Fruit fly (Drosophila melanogaster) whole organism, embryonic: Measurements from ENCODE around the gene PAN3.
A peak's percentile ranks its signal among the peaks of the same experiment; 100 is the strongest.

Experiments used
- Aef1 ChIP-seq: fragments of 200-800 bp; sonication (Bioruptor generic); IDR thresholded peaks from 3 replicates; pipeline ENCODE4 v1.3.6; 2022; ENCODE audit warnings: missing biosample characterization, missing genetic modification characterization
- CG10267 ChIP-seq: fragments of 200-800 bp; sonication (Bioruptor generic); optimal IDR thresholded peaks from 2 replicates; lab custom pipeline; 2018; ENCODE audit warnings: missing biosample characterization, mild to moderate bottlenecking, missing genetic modification characterization, moderate library complexity
- CG11093 ChIP-seq: fragments of 200-800 bp; sonication (Bioruptor generic); IDR thresholded peaks from 3 replicates; pipeline ENCODE4 v1.3.6; 2022; ENCODE audit warnings: missing biosample characterization, missing genetic modification characterization
- CG12155 ChIP-seq: fragments of 200-800 bp; sonication (Bioruptor generic); optimal IDR thresholded peaks from 3 replicates; lab custom pipeline; 2016; ENCODE audit warnings: missing biosample characterization, missing genetic modification characterization
- CG12219 ChIP-seq: fragments of 200-800 bp; sonication (Bioruptor generic); optimal IDR thresholded peaks from 3 replicates; lab custom pipeline; 2018; ENCODE audit warnings: missing biosample characterization, mild to moderate bottlenecking, missing genetic modification characterization
- CG12391 ChIP-seq: fragments of 200-800 bp; sonication (Bioruptor generic); optimal IDR thresholded peaks from 3 replicates; lab custom pipeline; 2018; ENCODE audit warnings: missing biosample characterization, mild to moderate bottlenecking, missing genetic modification characterization, moderate library complexity
- CG13123 ChIP-seq: fragments of 200-800 bp; sonication (Bioruptor generic); optimal IDR thresholded peaks from 2 replicates; lab custom pipeline; 2016; ENCODE audit warnings: missing biosample characterization, missing genetic modification characterization
- CG13424 ChIP-seq: fragments of 200-800 bp; sonication (Bioruptor generic); optimal IDR thresholded peaks from 2 replicates; lab custom pipeline; 2019; ENCODE audit warnings: missing biosample characterization, mild to moderate bottlenecking, missing genetic modification characterization, moderate library complexity
- CG14441 ChIP-seq: fragments of 200-800 bp; sonication (Bioruptor generic); IDR thresholded peaks from 2 replicates; pipeline ENCODE4 v1.3.6; 2022; ENCODE audit warnings: missing biosample characterization, missing genetic modification characterization
- CG15011 ChIP-seq: fragments of 200-800 bp; sonication (Bioruptor generic); optimal IDR thresholded peaks from 3 replicates; lab custom pipeline; 2018; ENCODE audit warnings: missing biosample characterization, mild to moderate bottlenecking, missing genetic modification characterization
- CG1602 ChIP-seq: fragments of 200-800 bp; sonication (Bioruptor generic); optimal IDR thresholded peaks from 3 replicates; lab custom pipeline; 2016; ENCODE audit warnings: missing biosample characterization, missing genetic modification characterization
- CG16815 ChIP-seq: fragments of 200-800 bp; sonication (Bioruptor generic); optimal IDR thresholded peaks from 3 replicates; lab custom pipeline; 2017; ENCODE audit warnings: missing biosample characterization, mild to moderate bottlenecking, missing genetic modification characterization
- CG17568 ChIP-seq: fragments of 200-800 bp; sonication (Bioruptor generic); optimal IDR thresholded peaks from 2 replicates; lab custom pipeline; 2018; ENCODE audit warnings: missing biosample characterization, mild to moderate bottlenecking, missing genetic modification characterization, moderate library complexity
- CG17829 ChIP-seq: fragments of 200-800 bp; optimal IDR thresholded peaks from 2 replicates; lab custom pipeline; 2019; ENCODE audit warnings: missing biosample characterization, mild to moderate bottlenecking, missing genetic modification characterization, moderate library complexity
- CG18011 ChIP-seq: fragments of 200-800 bp; sonication (Bioruptor generic); optimal IDR thresholded peaks from 2 replicates; lab custom pipeline; 2017; ENCODE audit warnings: missing biosample characterization, missing genetic modification characterization, mild to moderate bottlenecking, moderate library complexity, missing genotype
- CG18619 ChIP-seq: fragments of 200-800 bp; sonication (Bioruptor generic); optimal IDR thresholded peaks from 3 replicates; lab custom pipeline; 2017; ENCODE audit warnings: missing biosample characterization, mild to moderate bottlenecking, missing genetic modification characterization
- CG2199 ChIP-seq: fragments of 200-800 bp; sonication (Bioruptor generic); IDR thresholded peaks from 3 replicates; pipeline ENCODE4 v1.3.6; 2022; ENCODE audit warnings: missing biosample characterization, missing genetic modification characterization
- CG4404 ChIP-seq: fragments of 200-800 bp; sonication (Bioruptor generic); IDR thresholded peaks from 2 replicates; pipeline ENCODE4 v1.3.6; 2022; ENCODE audit warnings: missing biosample characterization, missing genetic modification characterization
- CG6689 ChIP-seq: fragments of 200-800 bp; sonication (Bioruptor generic); IDR thresholded peaks from 2 replicates; pipeline ENCODE4 v1.3.6; 2022; ENCODE audit warnings: missing biosample characterization, missing genetic modification characterization
- CG6765 ChIP-seq: fragments of 200-800 bp; sonication (Bioruptor generic); optimal IDR thresholded peaks from 3 replicates; lab custom pipeline; 2017; ENCODE audit warnings: missing biosample characterization, mild to moderate bottlenecking, missing genetic modification characterization
- CG7928 ChIP-seq: fragments of 200-800 bp; sonication (Bioruptor generic); optimal IDR thresholded peaks from 2 replicates; lab custom pipeline; 2017; ENCODE audit warnings: missing biosample characterization, mild to moderate bottlenecking, missing genetic modification characterization
- CG8290 ChIP-seq, 3 experiments: fragments of 200-800 bp; sonication (Bioruptor generic); optimal IDR thresholded peaks; 2 replicates each; lab custom pipeline; 2016 to 2019; ENCODE audit warnings: missing biosample characterization in 3 of 3, missing genetic modification characterization in 3 of 3, mild to moderate bottlenecking in 2 of 3, moderate library complexity in 1 of 3
- CG8924 ChIP-seq: fragments of 200-800 bp; optimal IDR thresholded peaks from 3 replicates; lab custom pipeline; 2019; ENCODE audit warnings: missing biosample characterization, mild to moderate bottlenecking, missing genetic modification characterization, moderate library complexity
- CG9215 ChIP-seq: fragments of 200-800 bp; sonication (Bioruptor generic); IDR thresholded peaks from 2 replicates; pipeline ENCODE4 v1.3.6; 2022; ENCODE audit warnings: missing biosample characterization, missing genetic modification characterization
- CG9609 ChIP-seq: fragments of 200-800 bp; sonication (Bioruptor generic); optimal IDR thresholded peaks from 3 replicates; lab custom pipeline; 2016; ENCODE audit warnings: missing biosample characterization, missing genetic modification characterization
- Drgx ChIP-seq: fragments of 200-800 bp; sonication (Bioruptor generic); IDR thresholded peaks from 2 replicates; pipeline ENCODE4 v1.3.6; 2022; ENCODE audit warnings: missing biosample characterization, missing genetic modification characterization
- HLH3B ChIP-seq: fragments of 200-800 bp; sonication (Bioruptor generic); IDR thresholded peaks from 2 replicates; pipeline ENCODE4 v1.3.6; 2022; ENCODE audit warnings: missing biosample characterization, missing genetic modification characterization
- NfI ChIP-seq: fragments of 200-800 bp; sonication (Bioruptor generic); optimal IDR thresholded peaks from 3 replicates; lab custom pipeline; 2018; ENCODE audit warnings: missing biosample characterization, mild to moderate bottlenecking, missing genetic modification characterization, moderate library complexity
- PHDP ChIP-seq: fragments of 200-800 bp; sonication (Bioruptor generic); optimal IDR thresholded peaks from 3 replicates; lab custom pipeline; 2018; ENCODE audit warnings: missing biosample characterization, mild to moderate bottlenecking, missing genetic modification characterization, moderate library complexity
- Pdp1 ChIP-seq, 2 experiments: fragments of 200-800 bp; sonication (Bioruptor generic); optimal IDR thresholded peaks; 3 replicates each; lab custom pipeline; 2016; ENCODE audit warnings: missing biosample characterization in 2 of 2, missing genetic modification characterization in 2 of 2, mild to moderate bottlenecking in 1 of 2, moderate library complexity in 1 of 2
- Rfx ChIP-seq: fragments of 200-800 bp; sonication (Bioruptor generic); IDR thresholded peaks from 2 replicates; pipeline ENCODE4 v1.3.6; 2022; ENCODE audit warnings: missing biosample characterization, missing genetic modification characterization
- Six4 ChIP-seq: fragments of 200-800 bp; sonication (Bioruptor generic); optimal IDR thresholded peaks from 2 replicates; lab custom pipeline; 2016; ENCODE audit warnings: missing biosample characterization, missing genetic modification characterization
- ato ChIP-seq: fragments of 200-800 bp; sonication (Bioruptor generic); IDR thresholded peaks from 2 replicates; pipeline ENCODE4 v1.3.6; 2022; ENCODE audit warnings: missing biosample characterization, missing genetic modification characterization; ENCODE audit not compliant: partially characterized antibody
- bcd ChIP-seq: fragments of 200-800 bp; sonication (Bioruptor generic); optimal IDR thresholded peaks from 2 replicates; lab custom pipeline; 2017; ENCODE audit warnings: missing biosample characterization, mild to moderate bottlenecking, missing genetic modification characterization
- cwo ChIP-seq: fragments of 200-800 bp; sonication (Bioruptor generic); optimal IDR thresholded peaks from 3 replicates; lab custom pipeline; 2017; ENCODE audit warnings: missing biosample characterization, missing genetic modification characterization, mild to moderate bottlenecking, moderate library complexity, missing genetic modification reagents
- dmrt11E ChIP-seq: fragments of 200-800 bp; sonication (Bioruptor generic); optimal IDR thresholded peaks from 3 replicates; lab custom pipeline; 2018; ENCODE audit warnings: missing biosample characterization, mild to moderate bottlenecking, missing genetic modification characterization, moderate library complexity
- fd64A ChIP-seq: fragments of 200-800 bp; sonication (Bioruptor generic); optimal IDR thresholded peaks from 3 replicates; lab custom pipeline; 2018; ENCODE audit warnings: missing biosample characterization, mild to moderate bottlenecking, missing genetic modification characterization
- gt ChIP-seq: fragments of 200-800 bp; sonication (Bioruptor generic); IDR thresholded peaks from 2 replicates; pipeline ENCODE4 v1.3.6; 2022; ENCODE audit warnings: missing biosample characterization, missing genetic modification characterization
- jigr1 ChIP-seq: fragments of 200-800 bp; sonication (Bioruptor generic); IDR thresholded peaks from 3 replicates; pipeline ENCODE4 v1.3.6; 2022; ENCODE audit warnings: missing biosample characterization, missing genetic modification characterization
- lbe ChIP-seq: fragments of 200-800 bp; sonication (Bioruptor generic); optimal IDR thresholded peaks from 2 replicates; lab custom pipeline; 2016; ENCODE audit warnings: missing biosample characterization, mild to moderate bottlenecking, missing genetic modification characterization
- lola ChIP-seq, 3 experiments: fragments of >200 bp in 2 of 3; fragments of 200-800 bp in 1 of 3; sonication (Bioruptor generic) in 1 of 3; optimal IDR thresholded peaks; 2 replicates each; lab custom pipeline; 2017 to 2019; ENCODE audit warnings: missing biosample characterization in 3 of 3, missing genetic modification characterization in 3 of 3, mild to moderate bottlenecking in 1 of 3, moderate library complexity in 1 of 3
- otp ChIP-seq: fragments of 200-800 bp; sonication (Bioruptor generic); IDR thresholded peaks from 3 replicates; pipeline ENCODE4, ENCODE4 v1.3.6; 2022; ENCODE audit warnings: missing biosample characterization, missing genetic modification characterization
- pum ChIP-seq: fragments of 200-800 bp; sonication (Bioruptor generic); optimal IDR thresholded peaks from 2 replicates; lab custom pipeline; 2016; ENCODE audit warnings: missing biosample characterization, missing genetic modification characterization
- row ChIP-seq: fragments of 200-800 bp; sonication (Bioruptor generic); IDR thresholded peaks from 3 replicates; pipeline ENCODE4 v1.3.6; 2022; ENCODE audit warnings: missing biosample characterization, missing genetic modification characterization
- scrt ChIP-seq: fragments of 200-800 bp; sonication (Bioruptor generic); optimal IDR thresholded peaks from 2 replicates; lab custom pipeline; 2018; ENCODE audit warnings: missing biosample characterization, mild to moderate bottlenecking, missing genetic modification characterization, moderate library complexity
- sima ChIP-seq: fragments of 200-800 bp; sonication (Bioruptor generic); optimal IDR thresholded peaks from 2 replicates; lab custom pipeline; 2016; ENCODE audit warnings: missing biosample characterization, missing genetic modification characterization
- slp2 ChIP-seq: fragments of 200-800 bp; sonication (Bioruptor generic); optimal IDR thresholded peaks from 2 replicates; lab custom pipeline; 2016; ENCODE audit warnings: missing biosample characterization, missing genetic modification characterization
- trh ChIP-seq: fragments of 200-800 bp; sonication (Bioruptor generic); optimal IDR thresholded peaks from 2 replicates; lab custom pipeline; 2016; ENCODE audit warnings: missing biosample characterization, missing genetic modification characterization
- z ChIP-seq: fragments of 200-800 bp; sonication (Bioruptor generic); IDR thresholded peaks from 3 replicates; pipeline ENCODE4 v1.3.6; 2022; ENCODE audit warnings: missing biosample characterization, missing genetic modification characterization

The PAN3 gene

dm6 chr3L:3045256-3045743, 25.6 kb upstream of the PAN3 start (continued):
- TF ChIP-seq CG10267 (tag; lab: Kevin White, UChicago) (peak; percentile 32), scrt (GFP tag; lab: Kevin White, UChicago) (no peak), CG6689 (GFP tag; lab: Robert Waterston, UW) (peak; percentile 43; the same call in 1 of the 2 replicates), CG15011 (GFP tag; lab: Kevin White, UChicago) (no peak), CG4404 (no peak), Rfx (GFP tag; lab: Robert Waterston, UW) (peak; percentile 56; the same call in 1 of the 2 replicates), trh (no peak), PHDP (peak; percentile 42), CG12219 (GFP tag; lab: Kevin White, UChicago) (no peak), CG1602 (GFP tag; lab: Kevin White, UChicago) (peak; percentile 6), CG12155 (GFP tag; lab: Kevin White, UChicago) (peak; percentile 24), jigr1 (GFP tag; lab: Robert Waterston, UW) (no peak), cwo (GFP tag; lab: Kevin White, UChicago) (peak; percentile 20), NfI (peak; percentile 13), CG9609 (GFP tag; lab: Kevin White, UChicago) (no peak), gt (no peak), pum (no peak), CG8290 (GFP tag; optimal IDR thresholded peaks at IDR 0.05; lab: Kevin White, UChicago) (no peak), CG8290 (tag; optimal IDR thresholded peaks at IDR 0.05; lab: Kevin White, UChicago) (no peak), fd64A (GFP tag; lab: Kevin White, UChicago) (no peak), CG18011 (GFP tag; lab: Kevin White, UChicago) (peak; percentile 10), CG12391 (tag; lab: Kevin White, UChicago) (peak; percentile 47), CG17568 (no peak), CG18619 (GFP tag; lab: Kevin White, UChicago) (peak; percentile 32), otp (GFP tag; lab: Robert Waterston, UW) (0 out of 3 replicates have a peak, but pooled peaks have one; percentile 31), CG2199 (GFP tag; lab: Robert Waterston, UW) (no peak; the same call in 2 of the 3 replicates), lbe (GFP tag; lab: Kevin White, UChicago) (peak; percentile 80), CG17829 (tag; lab: Kevin White, UChicago) (peak; percentile 21), lola (GFP tag; optimal IDR thresholded peaks at IDR 0.05; lab: Kevin White, UChicago) (peak in 1 of 3 experiments; percentile 22), CG8924 (tag; lab: Kevin White, UChicago) (peak; percentile 52), Six4 (GFP tag; lab: Kevin White, UChicago) (peak; percentile 5), ato (GFP tag; lab: Robert Waterston, UW) (no peak), z (no peak), Aef1 (GFP tag; lab: Robert Waterston, UW) (peak; percentile 25; the same call in 1 of the 3 replicates), CG16815 (GFP tag; lab: Kevin White, UChicago) (peak; percentile 6), sima (GFP tag; lab: Kevin White, UChicago) (no peak), CG9215 (GFP tag; lab: Robert Waterston, UW) (peak; percentile 5; the same call in 1 of the 2 replicates), Pdp1 (GFP tag; optimal IDR thresholded peaks at IDR 0.05; lab: Kevin White, UChicago) (peak in 1 of 2 experiments; percentile 3), CG14441 (GFP tag; lab: Robert Waterston, UW) (peak; percentile 27; the same call in 1 of the 2 replicates), CG13123 (GFP tag; lab: Kevin White, UChicago) (peak; percentile 25), slp2 (GFP tag; lab: Kevin White, UChicago) (no peak), CG13424 (tag; lab: Kevin White, UChicago) (peak; percentile 34), bcd (GFP tag; lab: Kevin White, UChicago) (peak; percentile 47), HLH3B (GFP tag; lab: Robert Waterston, UW) (peak; percentile 33; the same call in 1 of the 2 replicates), CG11093 (GFP tag; lab: Robert Waterston, UW) (no peak), row (GFP tag; lab: Robert Waterston, UW) (peak; percentile 51; the same call in 2 of the 3 replicates), dmrt11E (tag; lab: Kevin White, UChicago) (peak; percentile 28), CG7928 (GFP tag; lab: Kevin White, UChicago) (no peak), Drgx (GFP tag; lab: Robert Waterston, UW) (peak; percentile 65; the same call in 1 of the 2 replicates), CG6765 (GFP tag; lab: Kevin White, UChicago) (no peak)
